Worm (Caenorhabditis elegans) whole organism, late embryonic: ENCODE data around the gene ZC404.15.

Experiments
- hlh-6 ChIP-seq: sonication (generic microtip); optimal IDR thresholded peaks from 2 replicates; lab custom pipeline; 2016; ENCODE audit warnings: missing genotype, missing genetic modification characterization, missing compliant biosample characterization
- lim-6 ChIP-seq: sonication (generic microtip); optimal IDR thresholded peaks from 2 replicates; lab custom pipeline; 2016; ENCODE audit warnings: missing genetic modification characterization, missing compliant biosample characterization
- odd-2 ChIP-seq: sonication (generic microtip); optimal IDR thresholded peaks from 2 replicates; lab custom pipeline; 2017; ENCODE audit warnings: antibody characterized with exemption, mild to moderate bottlenecking, missing genetic modification characterization, missing compliant biosample characterization

DNA sequence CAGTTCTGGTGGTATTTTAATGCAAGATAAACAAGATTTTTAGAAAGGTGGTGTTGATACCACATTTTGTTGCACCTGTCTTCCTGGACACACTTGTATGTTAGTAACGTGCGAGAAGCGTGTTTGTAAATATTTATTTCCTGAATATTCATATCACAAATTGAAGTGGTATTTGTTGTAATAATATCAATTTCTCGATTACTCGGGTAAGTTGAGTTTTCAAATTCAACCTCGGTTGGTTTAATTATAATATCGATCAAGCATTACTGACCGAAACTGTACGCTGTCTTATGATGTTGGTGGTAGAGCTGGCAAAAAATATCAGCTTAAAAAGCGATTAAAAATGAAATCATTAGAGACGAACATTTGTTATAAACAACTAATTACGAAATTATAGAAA lies 23.7 kb downstream of the ZC404.15 start, which contains the start of gene dmsr-11:
- TF ChIP-seq odd-2 (tag; lab: Kevin White, UChicago) (no peak), hlh-6 (tag; lab: Kevin White, UChicago) (no peak), lim-6 (tag; lab: Kevin White, UChicago) (no peak)
